Worm (Caenorhabditis elegans) whole organism, dauer: Measurements from ENCODE around the gene nhr-228.
"Not testable (repeated sequence)": the region's sequence is repeated elsewhere in the genome, so short reads cannot be mapped to it uniquely, and the experiment has no call there.

Experiments
- unc-62 ChIP-seq: sonication (generic microtip); optimal IDR thresholded peaks from 2 replicates; lab custom pipeline; 2017; ENCODE audit warnings: missing biosample characterization, missing genetic modification reagents, missing genetic modification characterization

nhr-228 gene

DNA sequence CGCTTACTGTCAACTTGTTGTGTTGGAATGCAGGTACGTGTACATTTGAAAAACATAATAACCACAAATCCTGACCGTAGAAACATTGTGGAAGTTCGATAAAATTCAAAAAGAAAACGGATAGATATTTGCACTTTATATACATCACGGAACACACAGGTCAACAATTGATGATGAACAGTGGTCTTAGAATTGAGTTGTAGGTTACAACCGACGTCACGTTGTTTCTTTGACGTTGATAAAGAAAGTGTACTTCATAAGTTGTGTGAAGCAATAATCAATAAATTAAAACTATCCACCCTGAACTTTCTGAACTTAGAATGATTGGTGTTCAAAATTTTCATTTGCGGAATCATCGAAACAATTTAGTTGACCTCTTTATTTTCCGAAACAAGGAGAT, 9.8 kb upstream of the nhr-228 start, which contains the start of gene Y5H2A.1:
TSS of gene Y5H2A.1 (minus strand) at position 101 of the 400 bp plus-strand sequence.
- TF ChIP-seq unc-62 (GFP tag; lab: Kevin White, UChicago): no peak

DNA sequence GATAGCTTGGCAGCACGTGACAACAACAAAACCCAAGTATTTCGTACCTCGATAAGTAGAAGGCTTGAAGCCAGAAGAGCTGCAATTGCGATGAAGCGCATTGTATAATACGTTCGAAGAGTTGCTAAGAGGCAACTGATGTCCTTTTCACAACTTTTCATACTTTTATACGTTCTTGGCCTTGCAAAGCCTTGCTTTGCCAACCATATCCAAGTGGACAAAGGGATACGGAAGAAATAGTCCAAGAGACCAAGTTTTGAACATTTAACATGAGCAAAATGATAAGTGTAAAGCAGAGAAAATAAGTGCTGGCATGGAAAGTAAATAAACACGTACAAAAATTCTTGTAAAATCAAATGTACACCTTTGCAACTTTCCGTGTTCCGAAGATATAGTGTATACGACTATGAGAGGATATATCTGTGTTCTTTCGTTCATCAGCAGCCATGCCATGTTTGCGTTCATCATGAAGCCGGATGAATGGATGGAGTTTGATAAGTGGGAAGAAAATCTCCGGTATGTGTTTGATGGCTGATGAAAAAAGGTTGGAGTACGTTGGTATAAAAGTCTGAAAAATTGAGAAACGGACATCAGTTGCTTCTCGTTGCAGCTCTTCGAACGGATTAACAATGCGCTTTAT, 7.2 kb upstream of the nhr-228 start, which contains the start of the genes Y5H2A.4 and abu-4:
TSS of gene Y5H2A.4 (minus strand) at position 101 of the 640 bp plus-strand sequence.
TSS of gene abu-4 (plus strand) at position 590 of the 640 bp plus-strand sequence.
- no peak for TF ChIP-seq unc-62 (GFP tag; lab: Kevin White, UChicago)

- TF ChIP-seq unc-62 (GFP tag; lab: Kevin White, UChicago): no peak
Observed at ce11 chrV:2277260-2277659, 4.3 kb upstream of the nhr-228 start.

ce11 chrV:2278052-2278451, 3.5 kb upstream of the nhr-228 start, which contains the start of gene nhr-59:
nhr-59 (minus strand) TSS chrV:2278265.
- no peak for TF ChIP-seq unc-62 (GFP tag; lab: Kevin White, UChicago)

- TF ChIP-seq unc-62 (GFP tag; lab: Kevin White, UChicago): no peak
Observed at ce11 chrV:2278543-2278942, 3.0 kb upstream of the nhr-228 start, which contains the start of gene fbxa-137. fbxa-137 (plus strand) TSS chrV:2278816.

DNA sequence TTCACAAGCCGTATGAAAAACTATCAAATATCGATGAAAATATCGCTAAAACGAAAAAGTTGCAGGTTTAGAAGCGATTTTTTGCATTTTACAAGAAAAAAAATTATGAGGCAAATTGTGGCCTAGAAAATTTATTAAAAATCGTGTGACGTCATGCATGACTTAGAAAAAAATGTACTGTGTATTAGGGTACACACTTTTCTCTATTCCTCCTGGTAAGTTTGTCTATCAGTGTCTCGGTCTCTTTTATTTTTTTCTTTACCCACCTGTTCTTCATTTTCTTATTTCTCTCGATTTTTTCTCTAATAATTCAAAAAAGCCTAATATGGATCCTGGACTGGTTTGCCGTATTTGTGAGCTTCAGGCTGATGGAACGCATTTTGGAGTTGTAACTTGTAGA, 3.5 kb downstream of the nhr-228 start, which contains the start of gene nhr-227:
TSS of gene nhr-227 (plus strand) at position 326 of the 400 bp plus-strand sequence.
- TF ChIP-seq unc-62 (GFP tag; lab: Kevin White, UChicago): no peak

ce11 chrV:2290329-2290728, 8.8 kb downstream of the nhr-228 start, which contains the start of gene nhr-225:
nhr-225 (minus strand) TSS chrV:2290474.
- TF ChIP-seq unc-62 (GFP tag; lab: Kevin White, UChicago): no peak

ce11 chrV:2292240-2292639, 10.7 kb downstream of the nhr-228 start, which contains the start of gene nhr-115:
nhr-115 (plus strand) TSS chrV:2292540.
- no peak for TF ChIP-seq unc-62 (GFP tag; lab: Kevin White, UChicago)

DNA sequence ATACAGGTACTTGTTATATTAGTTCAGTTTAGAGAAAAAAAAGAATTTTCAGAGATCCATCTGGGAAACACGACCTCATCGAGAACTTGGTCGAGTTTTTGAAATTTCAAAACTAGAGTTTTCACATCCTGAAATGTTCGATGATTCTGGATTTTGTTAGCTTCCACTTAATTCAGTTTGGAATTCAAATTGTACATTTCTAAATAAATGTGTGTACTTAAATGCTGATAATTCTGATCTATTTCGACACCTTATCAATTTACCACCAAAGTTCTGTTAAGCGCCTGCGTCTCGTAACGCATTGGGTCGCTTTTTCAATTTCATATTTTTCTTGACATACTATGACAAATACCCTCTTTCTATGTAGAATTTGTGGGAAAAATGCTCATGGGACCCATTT, 13.0 kb downstream of the nhr-228 start, which contains the start of gene nhr-226:
TSS of gene nhr-226 (plus strand) at position 301 of the 400 bp plus-strand sequence.
- no peak for TF ChIP-seq unc-62 (GFP tag; lab: Kevin White, UChicago)

DNA sequence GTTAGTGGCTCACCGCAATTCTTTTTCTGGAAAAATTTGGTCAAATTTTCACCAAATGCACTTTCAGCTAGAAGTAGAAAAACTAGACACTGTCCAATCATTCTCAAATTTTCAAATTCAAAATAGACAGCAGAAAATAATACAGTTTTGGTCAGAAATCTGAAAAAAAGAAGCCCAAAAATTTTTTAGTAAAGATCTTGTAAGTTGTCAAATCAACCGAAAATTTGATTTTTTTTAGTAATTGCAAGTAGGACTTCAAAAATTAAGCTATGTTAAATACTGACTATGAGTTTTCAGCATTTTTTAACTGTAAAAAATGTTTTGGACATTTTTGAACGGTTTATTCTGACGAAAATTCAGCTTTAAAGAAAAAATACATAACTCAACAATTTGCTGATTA, 19.3 kb downstream of the nhr-228 start, which contains the start of gene Y19D10B.8:
TSS of gene Y19D10B.8 (minus strand) at position 101 of the 400 bp plus-strand sequence.
- no peak for TF ChIP-seq unc-62 (GFP tag; lab: Kevin White, UChicago)

DNA sequence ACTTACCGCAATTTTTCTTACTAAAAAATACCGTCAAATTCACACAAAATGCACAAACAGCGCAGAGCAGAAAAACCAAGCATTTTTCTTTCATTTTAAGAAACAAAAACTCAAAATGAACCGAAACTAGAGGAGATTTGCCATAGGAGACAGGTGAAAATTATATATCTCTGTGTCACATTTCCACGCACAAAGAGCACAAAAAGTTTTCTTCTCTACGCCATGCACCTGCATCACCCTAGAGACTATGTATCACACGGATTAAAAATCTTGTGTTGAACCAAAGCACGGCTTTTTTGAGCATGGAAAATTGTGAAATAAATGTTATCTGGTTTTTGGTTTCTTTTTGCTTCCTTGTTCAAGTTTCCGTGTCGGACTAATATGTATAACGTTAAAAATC, 22.2 kb downstream of the nhr-228 start, which contains the start of gene irld-15:
TSS of gene irld-15 (minus strand) at position 101 of the 400 bp plus-strand sequence.
- TF ChIP-seq unc-62 (GFP tag; lab: Kevin White, UChicago): no peak

DNA sequence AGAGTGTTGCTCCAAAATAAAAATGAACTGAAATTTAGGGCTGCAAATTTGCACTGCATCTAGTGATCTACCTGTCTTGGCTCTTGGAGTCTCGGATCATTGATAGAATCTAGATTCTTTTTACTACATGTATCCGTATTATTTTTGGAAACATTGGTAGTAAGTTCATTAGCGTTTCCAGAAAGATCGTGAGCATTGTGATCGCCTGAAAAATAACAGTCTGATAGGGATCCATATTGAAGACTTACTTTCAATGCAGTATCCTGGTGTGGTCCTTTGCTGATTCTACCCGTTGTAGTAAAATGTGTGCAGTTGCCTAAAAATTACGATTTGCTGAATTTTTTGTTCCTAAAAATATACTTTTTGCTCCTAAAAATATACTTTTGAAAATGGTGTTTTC, 24.8 kb downstream of the nhr-228 start:
- TF ChIP-seq unc-62 (GFP tag; lab: Kevin White, UChicago): no peak

DNA sequence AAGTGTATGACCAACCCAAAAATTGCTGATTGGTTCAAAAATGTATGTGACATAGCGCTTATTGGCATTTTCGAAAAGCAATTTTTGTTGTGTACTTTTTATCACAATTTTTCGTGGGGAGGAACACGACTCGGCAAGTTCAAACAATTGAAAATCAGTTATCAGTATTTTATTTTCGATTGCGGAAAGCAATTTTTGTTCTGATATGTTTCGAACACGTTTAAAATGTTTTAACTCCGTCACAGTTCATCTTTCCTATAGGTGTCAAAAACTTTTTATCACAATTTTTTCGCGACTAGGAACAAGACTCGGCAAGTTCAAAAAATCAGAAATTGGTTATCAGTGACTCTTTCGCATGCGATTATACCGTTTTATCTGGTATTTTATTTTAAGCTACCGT, 26.7 kb downstream of the nhr-228 start:
- TF ChIP-seq unc-62 (GFP tag; lab: Kevin White, UChicago): no peak

DNA sequence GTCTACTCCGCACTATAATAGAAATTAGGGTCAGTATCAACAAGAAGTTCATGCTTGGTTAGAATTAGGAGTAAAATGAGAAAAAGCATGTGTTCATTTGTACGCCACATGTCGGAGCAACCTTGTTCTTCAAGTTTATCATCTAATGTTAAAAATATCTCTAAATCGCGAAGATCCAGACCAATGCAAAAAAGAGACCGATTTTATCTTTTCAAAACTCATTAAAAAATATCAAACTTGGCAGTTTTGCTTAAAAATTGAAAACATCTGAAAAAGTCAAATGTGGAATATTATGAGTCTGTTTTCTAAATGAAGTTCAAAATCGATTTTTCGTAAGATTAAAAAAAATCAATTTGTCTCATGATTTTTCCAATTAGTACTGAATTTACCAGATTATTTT, 39.4 kb downstream of the nhr-228 start, which contains the start of gene Y19D10B.6:
TSS of gene Y19D10B.6 (minus strand) at position 101 of the 400 bp plus-strand sequence.
- TF ChIP-seq unc-62 (GFP tag; lab: Kevin White, UChicago): not testable (repeated sequence)

DNA sequence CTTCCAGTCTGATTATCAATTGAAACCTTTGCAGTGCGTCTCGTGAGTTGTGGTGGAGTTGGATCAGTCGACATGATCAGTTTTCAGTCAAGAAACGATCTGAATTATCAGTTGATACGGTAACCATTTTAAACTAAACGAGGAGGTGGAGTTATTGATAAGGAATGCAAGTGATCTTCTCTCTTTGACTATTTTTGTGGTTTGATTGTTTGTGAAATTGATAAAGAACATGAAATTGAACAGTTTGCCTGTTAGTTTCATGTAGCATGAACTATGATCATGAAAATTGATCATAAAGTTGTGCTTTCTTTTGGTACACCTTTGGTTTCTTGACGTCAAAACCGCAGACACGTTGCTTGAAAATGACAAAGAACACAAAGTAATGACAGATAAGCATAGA, 40.9 kb downstream of the nhr-228 start, which contains the start of gene pud-1.2:
TSS of gene pud-1.2 (minus strand) at position 101 of the 400 bp plus-strand sequence.
- not testable (repeated sequence) for TF ChIP-seq unc-62 (GFP tag; lab: Kevin White, UChicago)

DNA sequence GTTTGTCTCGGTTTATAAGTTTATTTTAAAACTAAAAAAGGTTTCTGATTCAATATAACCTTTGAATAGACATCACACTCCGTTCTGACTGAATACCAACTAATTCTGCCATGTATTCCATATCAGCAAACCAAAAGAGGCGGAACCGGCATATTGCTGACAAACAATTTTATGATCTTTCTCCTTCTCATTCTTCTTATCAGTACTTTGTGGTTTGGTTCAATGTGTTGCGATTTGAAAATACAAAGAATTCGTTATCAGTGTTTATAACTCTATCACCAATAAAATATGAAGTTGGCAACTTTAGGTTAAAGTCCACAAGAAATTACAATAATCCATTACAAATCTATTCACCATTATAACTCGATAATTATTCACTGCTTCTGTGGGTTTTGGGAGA, 42.7 kb downstream of the nhr-228 start:
- no peak for TF ChIP-seq unc-62 (GFP tag; lab: Kevin White, UChicago)
